Fruit fly (Drosophila melanogaster) whole organism, embryonic: ENCODE results near the gene Nlg2.

Experiments used
- ATbp ChIP-seq: fragments of 200-800 bp; sonication (Bioruptor generic); optimal IDR thresholded peaks from 2 replicates; lab custom pipeline; 2017; ENCODE audit warnings: missing biosample characterization, mild to moderate bottlenecking, missing genetic modification characterization, missing genetic modification reagents
- BEAF-32 ChIP-seq: fragments of 200-800 bp; sonication (Bioruptor generic); optimal IDR thresholded peaks from 3 replicates; lab custom pipeline; 2017; ENCODE audit warnings: missing biosample characterization, missing genetic modification characterization, mild to moderate bottlenecking, moderate library complexity, missing genetic modification reagents
- Bdp1 ChIP-seq: fragments of 200-800 bp; sonication (Bioruptor generic); optimal IDR thresholded peaks from 3 replicates; lab custom pipeline; 2016; ENCODE audit warnings: missing biosample characterization, missing genetic modification characterization
- CG11723 ChIP-seq: fragments of 200-800 bp; sonication (Bioruptor generic); optimal IDR thresholded peaks from 2 replicates; lab custom pipeline; 2017; ENCODE audit warnings: missing biosample characterization, mild to moderate bottlenecking, missing genetic modification characterization
- CG14441 ChIP-seq: fragments of 200-800 bp; sonication (Bioruptor generic); IDR thresholded peaks from 2 replicates; pipeline ENCODE4 v1.3.6; 2022; ENCODE audit warnings: missing biosample characterization, missing genetic modification characterization
- CG14710 ChIP-seq: fragments of 200-800 bp; sonication (Bioruptor generic); optimal IDR thresholded peaks from 3 replicates; lab custom pipeline; 2019; ENCODE audit warnings: missing biosample characterization, mild to moderate bottlenecking, missing genetic modification characterization, moderate library complexity
- CG15479 ChIP-seq: fragments of 200-800 bp; sonication (Bioruptor generic); optimal IDR thresholded peaks from 3 replicates; lab custom pipeline; 2019; ENCODE audit warnings: missing biosample characterization, mild to moderate bottlenecking, missing genetic modification characterization, moderate library complexity
- CG18599 ChIP-seq: fragments of 200-800 bp; sonication (Bioruptor generic); optimal IDR thresholded peaks from 3 replicates; lab custom pipeline; 2017; ENCODE audit warnings: missing biosample characterization, missing genetic modification characterization, mild to moderate bottlenecking, moderate library complexity, missing genetic modification reagents
- CG2116 ChIP-seq: fragments of 200-800 bp; sonication (Bioruptor generic); optimal IDR thresholded peaks from 3 replicates; lab custom pipeline; 2018; ENCODE audit warnings: missing biosample characterization, mild to moderate bottlenecking, missing genetic modification characterization
- CG2889 ChIP-seq: fragments of 200-800 bp; sonication (Bioruptor generic); IDR thresholded peaks from 3 replicates; pipeline ENCODE4 v1.3.6; 2022; ENCODE audit warnings: missing biosample characterization, missing genetic modification characterization
- CG3065 ChIP-seq: fragments of 200-800 bp; sonication (Bioruptor generic); optimal IDR thresholded peaks from 2 replicates; lab custom pipeline; 2016; ENCODE audit warnings: missing biosample characterization, missing genetic modification characterization
- CG3163 ChIP-seq: fragments of 200-800 bp; sonication (Bioruptor generic); optimal IDR thresholded peaks from 3 replicates; lab custom pipeline; 2016; ENCODE audit warnings: missing biosample characterization, missing genetic modification characterization
- CG4730 ChIP-seq: fragments of 200-800 bp; sonication (Bioruptor generic); IDR thresholded peaks from 2 replicates; pipeline ENCODE4 v1.3.6; 2022; ENCODE audit warnings: missing biosample characterization, missing genetic modification characterization
- CG6689 ChIP-seq: fragments of 200-800 bp; sonication (Bioruptor generic); IDR thresholded peaks from 2 replicates; pipeline ENCODE4 v1.3.6; 2022; ENCODE audit warnings: missing biosample characterization, missing genetic modification characterization
- CG8924 ChIP-seq: fragments of 200-800 bp; optimal IDR thresholded peaks from 3 replicates; lab custom pipeline; 2019; ENCODE audit warnings: missing biosample characterization, mild to moderate bottlenecking, missing genetic modification characterization, moderate library complexity
- CG9437 ChIP-seq: fragments of 200-800 bp; sonication (Bioruptor generic); optimal IDR thresholded peaks from 2 replicates; lab custom pipeline; 2018; ENCODE audit warnings: missing biosample characterization, mild to moderate bottlenecking, missing genetic modification characterization
- Dek ChIP-seq: fragments of 200-800 bp; sonication (Bioruptor generic); optimal IDR thresholded peaks from 3 replicates; lab custom pipeline; 2019; ENCODE audit warnings: missing biosample characterization, mild to moderate bottlenecking, missing genetic modification characterization, moderate library complexity
- H15 ChIP-seq: fragments of 200-800 bp; sonication (Bioruptor generic); IDR thresholded peaks from 3 replicates; pipeline ENCODE4 v1.3.6; 2022; ENCODE audit warnings: missing biosample characterization, missing genetic modification characterization
- Lhr ChIP-seq: fragments of 200-800 bp; sonication (Bioruptor generic); optimal IDR thresholded peaks from 3 replicates; lab custom pipeline; 2017; ENCODE audit warnings: mild to moderate bottlenecking, missing biosample characterization, missing genetic modification reagents, missing genetic modification characterization
- Sry-β ChIP-seq: fragments of 200-800 bp; sonication (Bioruptor generic); optimal IDR thresholded peaks from 2 replicates; lab custom pipeline; 2018; ENCODE audit warnings: missing biosample characterization, mild to moderate bottlenecking, missing genetic modification characterization, moderate library complexity
- Trl ChIP-seq, 3 experiments: fragments of >200 bp in 2 of 3; fragments of 200-800 bp in 1 of 3; sonication (Bioruptor generic) in 1 of 3; optimal IDR thresholded peaks; 2 replicates in 1 of 3; 3 replicates in 2 of 3; lab custom pipeline; 2016 to 2017; ENCODE audit warnings: missing biosample characterization in 1 of 3, missing genetic modification characterization in 1 of 3
- amos ChIP-seq: fragments of 200-800 bp; sonication (Bioruptor generic); IDR thresholded peaks from 2 replicates; pipeline ENCODE4 v1.3.6; 2022; ENCODE audit warnings: missing biosample characterization, missing genetic modification characterization; ENCODE audit not compliant: partially characterized antibody
- cad ChIP-seq: fragments of >200 bp; optimal IDR thresholded peaks from 2 replicates; lab custom pipeline; 2017; ENCODE audit warnings: missing biosample characterization, missing genetic modification characterization
- chm ChIP-seq: fragments of 200-800 bp; sonication (Bioruptor generic); IDR thresholded peaks from 2 replicates; pipeline ENCODE4 v1.3.6; 2022; ENCODE audit warnings: missing biosample characterization, missing genetic modification characterization
- crp ChIP-seq, 2 experiments: fragments of 200-800 bp; sonication (Bioruptor generic); optimal IDR thresholded peaks; 2 replicates in 1 of 2; 3 replicates in 1 of 2; lab custom pipeline; 2017; ENCODE audit warnings: missing biosample characterization in 2 of 2, missing genetic modification characterization in 2 of 2, mild to moderate bottlenecking in 1 of 2, moderate library complexity in 1 of 2
- fu2 ChIP-seq: fragments of 200-800 bp; sonication (Bioruptor generic); optimal IDR thresholded peaks from 2 replicates; lab custom pipeline; 2016; ENCODE audit warnings: missing biosample characterization, missing genetic modification characterization
- jing ChIP-seq: fragments of 200-800 bp; sonication (Bioruptor generic); optimal IDR thresholded peaks from 2 replicates; lab custom pipeline; 2018; ENCODE audit warnings: missing biosample characterization, mild to moderate bottlenecking, missing genetic modification characterization
- kah ChIP-seq: fragments of 200-800 bp; sonication (Bioruptor generic); optimal IDR thresholded peaks from 2 replicates; lab custom pipeline; 2018; ENCODE audit warnings: missing biosample characterization, mild to moderate bottlenecking, missing genetic modification characterization
- nerfin-1 ChIP-seq: fragments of 200-800 bp; sonication (Bioruptor generic); optimal IDR thresholded peaks from 3 replicates; lab custom pipeline; 2019; ENCODE audit warnings: missing biosample characterization, mild to moderate bottlenecking, missing genetic modification characterization, moderate library complexity
- pan ChIP-seq, 4 experiments: fragments of >200 bp in 3 of 4; fragments of 200-800 bp in 1 of 4; sonication (Bioruptor generic) in 1 of 4; optimal IDR thresholded peaks in 3 of 4; IDR thresholded peaks in 1 of 4; 2 replicates each; pipeline versions ENCODE4 v1.3.6 to Lab custom; 2017 to 2022; ENCODE audit warnings: missing biosample characterization in 2 of 4, missing genetic modification characterization in 2 of 4, mixed read lengths in 1 of 4
- psq ChIP-seq: fragments of 200-800 bp; sonication (Bioruptor generic); optimal IDR thresholded peaks from 2 replicates; lab custom pipeline; 2017; ENCODE audit warnings: missing biosample characterization, missing genetic modification characterization
- repo ChIP-seq: fragments of 200-800 bp; sonication (Bioruptor generic); optimal IDR thresholded peaks from 2 replicates; lab custom pipeline; 2016; ENCODE audit warnings: missing biosample characterization, missing genetic modification characterization
- sd ChIP-seq: fragments of 200-800 bp; sonication (Bioruptor generic); optimal IDR thresholded peaks from 3 replicates; lab custom pipeline; 2018; ENCODE audit warnings: missing biosample characterization, mild to moderate bottlenecking, missing genetic modification characterization, moderate library complexity
- slou ChIP-seq: fragments of 200-800 bp; sonication (Bioruptor generic); optimal IDR thresholded peaks from 3 replicates; lab custom pipeline; 2016; ENCODE audit warnings: missing biosample characterization, missing genetic modification characterization
- stc ChIP-seq: fragments of 200-800 bp; sonication (Bioruptor generic); IDR thresholded peaks from 2 replicates; pipeline ENCODE4 v1.3.6; 2022; ENCODE audit warnings: missing biosample characterization, missing genetic modification characterization
- stwl ChIP-seq: fragments of 200-800 bp; sonication (Bioruptor generic); optimal IDR thresholded peaks from 3 replicates; lab custom pipeline; 2018; ENCODE audit warnings: missing biosample characterization, mild to moderate bottlenecking, missing genetic modification characterization, moderate library complexity
- usp ChIP-seq: fragments of >200 bp; optimal IDR thresholded peaks from 2 replicates; lab custom pipeline; 2017; ENCODE audit warnings: missing biosample characterization, missing genetic modification characterization
- vvl ChIP-seq: fragments of 200-800 bp; sonication (Bioruptor generic); IDR thresholded peaks from 2 replicates; pipeline ENCODE4 v1.3.6; 2022; ENCODE audit warnings: missing biosample characterization, missing genetic modification characterization
- z ChIP-seq: fragments of 200-800 bp; sonication (Bioruptor generic); IDR thresholded peaks from 3 replicates; pipeline ENCODE4 v1.3.6; 2022; ENCODE audit warnings: missing biosample characterization, missing genetic modification characterization

Nlg2 gene

DNA sequence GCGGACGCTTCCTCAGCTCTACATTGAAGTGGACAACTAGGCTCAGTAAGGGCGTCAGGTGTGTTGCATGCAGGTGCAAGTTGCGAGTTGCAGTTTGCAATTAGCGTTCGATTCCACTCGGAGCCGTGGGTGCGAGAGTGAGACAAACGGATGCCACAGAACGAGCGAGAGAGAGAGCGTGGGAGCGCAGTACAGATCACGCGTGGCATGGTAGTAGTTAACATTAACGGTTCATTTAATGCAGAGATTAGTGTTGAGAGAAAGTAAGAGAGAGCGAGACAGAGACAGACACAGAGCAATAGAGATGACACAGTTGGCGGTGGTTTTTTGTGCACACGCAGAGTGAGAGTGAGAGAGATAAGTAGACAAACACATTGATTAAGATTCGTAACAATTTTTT is 65.0 kb downstream of the Nlg2 start (continued):
- TF ChIP-seq chm = 0 out of 2 replicates have a peak, but pooled peaks have one; percentile 44
- no peak for TF ChIP-seq CG14710
- no peak for TF ChIP-seq CG6689 (GFP tag; lab: Robert Waterston, UW)
- no peak for TF ChIP-seq Dek (tag; lab: Kevin White, UChicago)
- no peak for TF ChIP-seq crp (GFP tag; optimal IDR thresholded peaks at IDR 0.05; lab: Kevin White, UChicago)
- no peak for TF ChIP-seq CG2116
- no peak for TF ChIP-seq slou (GFP tag; lab: Kevin White, UChicago)
- TF ChIP-seq vvl (GFP tag; lab: Robert Waterston, UW) = peak; percentile 18; the same call in 1 of the 2 replicates
- no peak for TF ChIP-seq amos (GFP tag; lab: Robert Waterston, UW)
- TF ChIP-seq CG11723 (GFP tag; lab: Kevin White, UChicago) = no peak
- TF ChIP-seq nerfin-1 = no peak
- TF ChIP-seq CG15479 (GFP tag; lab: Kevin White, UChicago) = peak; percentile 49
- TF ChIP-seq CG14441 (GFP tag; lab: Robert Waterston, UW) = no peak
- TF ChIP-seq BEAF-32 (GFP tag; lab: Kevin White, UChicago) = peak; percentile 9
- TF ChIP-seq Trl (optimal IDR thresholded peaks at IDR 0.05; lab: Kevin White, UChicago) = peak in 1 of 2 experiments; percentile 35
- TF ChIP-seq Trl (GFP tag; optimal IDR thresholded peaks at IDR 0.05; lab: Kevin White, UChicago) = no peak
- no peak for TF ChIP-seq psq (GFP tag; lab: Kevin White, UChicago)
- TF ChIP-seq repo (GFP tag; lab: Kevin White, UChicago) = no peak
- TF ChIP-seq CG3065 = no peak
- no peak for TF ChIP-seq stc
- peak; percentile 16 for TF ChIP-seq CG8924 (tag; lab: Kevin White, UChicago)
- no peak for TF ChIP-seq CG9437 (GFP tag; lab: Kevin White, UChicago)
- TF ChIP-seq CG2889 (GFP tag; lab: Robert Waterston, UW) = no peak
- TF ChIP-seq sd = no peak
- TF ChIP-seq stwl = peak; percentile 42
- no peak for TF ChIP-seq H15 (GFP tag; lab: Robert Waterston, UW)
- TF ChIP-seq CG4730 (GFP tag; lab: Robert Waterston, UW) = no peak
- peak; percentile 50 for TF ChIP-seq Sry-β (GFP tag; lab: Kevin White, UChicago)
- no peak for TF ChIP-seq fu2
- no peak for TF ChIP-seq Lhr (GFP tag; lab: Kevin White, UChicago)
- TF ChIP-seq Bdp1 (GFP tag; lab: Kevin White, UChicago) = no peak

DNA sequence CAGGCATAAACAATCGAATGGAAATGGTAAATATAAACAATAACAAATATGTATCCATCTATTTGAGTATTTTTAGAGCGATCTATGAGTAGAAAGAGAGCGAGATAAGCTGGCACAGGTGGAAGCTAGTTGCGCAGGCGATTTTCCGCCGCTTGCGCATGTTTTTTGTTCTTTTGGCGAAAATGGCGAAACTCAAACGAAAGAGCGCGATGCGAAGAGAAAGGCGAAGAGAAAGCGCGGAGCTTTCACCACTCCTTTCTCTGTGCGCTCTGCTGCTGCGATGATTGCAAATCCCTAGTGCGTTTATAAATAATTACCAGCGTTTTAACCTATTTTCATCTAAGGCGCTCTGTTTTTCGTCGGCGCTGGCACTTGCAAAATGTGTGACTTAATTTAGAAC is 67.0 kb downstream of the Nlg2 start:
- TF ChIP-seq Dek (tag; lab: Kevin White, UChicago) (no peak), ATbp (GFP tag; lab: Kevin White, UChicago) (no peak), Trl (optimal IDR thresholded peaks at IDR 0.05; lab: Kevin White, UChicago) (peak in 1 of 2 experiments; percentile 47), Trl (GFP tag; optimal IDR thresholded peaks at IDR 0.05; lab: Kevin White, UChicago) (no peak), cad (GFP tag; lab: Kevin White, UChicago) (no peak), CG3065 (no peak), pan (optimal IDR thresholded peaks at IDR 0.05; lab: Kevin White, UChicago) (no peak), pan (GFP tag; optimal IDR thresholded peaks at IDR 0.05 in 1 of 2, IDR thresholded peaks at IDR 0.05 in 1 of 2) (peak in 1 of 2 experiments; percentile 19), usp (GFP tag; lab: Kevin White, UChicago) (no peak), CG3163 (GFP tag; lab: Kevin White, UChicago) (peak; percentile 79), kah (GFP tag; lab: Kevin White, UChicago) (peak; percentile 54), jing (GFP tag; lab: Kevin White, UChicago) (no peak), CG18599 (GFP tag; lab: Kevin White, UChicago) (no peak), z (GFP tag; lab: Robert Waterston, UW) (0 out of 3 replicates have a peak, but pooled peaks have one; percentile 49)
- TF ChIP-seq, all 482 proteins: peak for 5
